Fruit fly (Drosophila melanogaster): Measurements from ENCODE around the gene PolD3.

DNA sequence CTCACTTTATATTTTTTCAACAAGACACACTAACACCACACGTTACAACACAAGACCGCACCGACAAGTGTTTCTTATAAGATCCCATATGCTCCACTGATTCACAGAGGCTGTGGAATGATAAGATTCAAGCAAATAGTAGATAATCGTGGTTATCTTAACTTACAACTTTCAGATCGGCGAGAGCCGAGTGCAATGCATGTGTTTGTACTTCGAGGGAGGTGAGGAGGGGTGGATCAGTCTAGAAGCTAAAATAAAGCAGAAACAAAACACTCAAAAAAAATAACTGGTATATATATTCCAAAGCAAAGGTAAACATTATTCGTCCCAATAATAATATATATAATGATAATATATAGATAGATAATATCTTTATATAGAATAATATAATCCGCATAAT lies 8.5 kb downstream of the PolD3 start, which contains the start of gene ZnT35C:
- TF ChIP-seq CG1621 (tag; optimal IDR thresholded peaks at IDR 0.05) (no peak), CG8632 (GFP tag; optimal IDR thresholded peaks at IDR 0.05) (no peak), Hr4 (GFP tag; optimal IDR thresholded peaks at IDR 0.05) (no peak), Eip75B (GFP tag; optimal IDR thresholded peaks at IDR 0.05) (no peak), CG16779 (tag; optimal IDR thresholded peaks at IDR 0.05) (no peak), fd85E (GFP tag; optimal IDR thresholded peaks at IDR 0.05) (no peak), pdm3 (GFP tag; optimal IDR thresholded peaks at IDR 0.05) (no peak), Met (GFP tag; optimal IDR thresholded peaks at IDR 0.05) (no peak)

Data from whole organism, prepupa.